Worm (Caenorhabditis elegans) whole organism, L4 larva: ENCODE measurements around the gene pwp-1.

Experiments used
- F10B5.3 ChIP-seq: sonication (generic microtip); optimal IDR thresholded peaks from 2 replicates; lab custom pipeline; 2016; ENCODE audit warnings: mild to moderate bottlenecking, missing genetic modification characterization, missing compliant biosample characterization
- T20F7.1 ChIP-seq: fragments of 200-800 bp; sonication (Bioruptor generic); optimal IDR thresholded peaks from 2 replicates; lab custom pipeline; 2018; ENCODE audit warnings: mild to moderate bottlenecking, missing genetic modification characterization, missing compliant biosample characterization
- T26A8.4 ChIP-seq: fragments of 200-800 bp; sonication (Bioruptor generic); IDR thresholded peaks from 2 replicates; pipeline ENCODE4 v1.3.6; 2022; ENCODE audit warnings: missing genetic modification characterization, missing compliant biosample characterization
- Y75B8A.6 ChIP-seq: fragments of 200-800 bp; sonication (Bioruptor generic); IDR thresholded peaks from 2 replicates; pipeline ENCODE4 v1.3.6; 2022; ENCODE audit warnings: missing genetic modification reagents, missing genetic modification characterization, missing compliant biosample characterization
- ZK546.5 ChIP-seq, 2 experiments: sonication (generic microtip); optimal IDR thresholded peaks; 2 replicates each; lab custom pipeline; 2017; ENCODE audit warnings: missing biosample characterization in 2 of 2, missing genetic modification characterization in 2 of 2
- aha-1 ChIP-seq: fragments of 150-350 bp; peaks from one replicate; lab custom pipeline; 2014; ENCODE audit warnings: missing biosample characterization, missing genetic modification characterization
- ama-1 ChIP-seq: fragments of 150-350 bp; optimal IDR thresholded peaks from 2 replicates; lab custom pipeline; 2014; ENCODE audit warnings: inconsistent platforms, mixed read lengths
- arid-1 ChIP-seq: fragments of 200-800 bp; sonication (Bioruptor generic); conservative IDR thresholded peaks from 2 replicates; pipeline ENCODE4 v1.3.6; 2022; ENCODE audit warnings: missing genetic modification reagents, missing genetic modification characterization, missing compliant biosample characterization
- attf-4 ChIP-seq: sonication (generic microtip); optimal IDR thresholded peaks from 3 replicates; lab custom pipeline; 2017; ENCODE audit warnings: missing biosample characterization, missing genetic modification characterization
- ceh-62 ChIP-seq: sonication (generic microtip); optimal IDR thresholded peaks from 2 replicates; lab custom pipeline; 2017; ENCODE audit warnings: missing biosample characterization, missing genetic modification characterization
- ces-1 ChIP-seq: fragments of 150-350 bp; sonication (generic microtip); optimal IDR thresholded peaks from 4 replicates; lab custom pipeline; 2014; ENCODE audit warnings: missing biosample characterization, missing genetic modification reagents, missing genetic modification characterization
- daf-19 ChIP-seq: fragments of 200-800 bp; sonication (Bioruptor generic); conservative IDR thresholded peaks from 2 replicates; pipeline ENCODE4 v1.3.6; 2022; ENCODE audit warnings: missing genetic modification characterization, missing compliant biosample characterization
- daf-8 ChIP-seq: fragments of 200-800 bp; sonication (Bioruptor generic); IDR thresholded peaks from 2 replicates; pipeline ENCODE4 v1.3.6; 2022; ENCODE audit warnings: missing genetic modification characterization, missing compliant biosample characterization
- dmd-6 ChIP-seq: fragments of 200-800 bp; sonication (Bioruptor generic); IDR thresholded peaks from 2 replicates; pipeline ENCODE4 v1.3.6; 2022; ENCODE audit warnings: missing genetic modification reagents, missing genetic modification characterization, missing compliant biosample characterization
- dmd-9 ChIP-seq: fragments of 200-800 bp; sonication (Bioruptor generic); IDR thresholded peaks from 2 replicates; pipeline ENCODE4 v1.3.6; 2022; ENCODE audit warnings: missing genetic modification reagents, missing genetic modification characterization, missing compliant biosample characterization
- egl-27 ChIP-seq: sonication (generic microtip); optimal IDR thresholded peaks from 3 replicates; lab custom pipeline; 2017; ENCODE audit warnings: missing biosample characterization, missing genetic modification reagents, missing genetic modification characterization
- egl-43 ChIP-seq: fragments of 200-800 bp; sonication (Bioruptor generic); IDR thresholded peaks from 2 replicates; pipeline ENCODE4 v1.3.6; 2022; ENCODE audit warnings: missing genetic modification reagents, missing genetic modification characterization, missing compliant biosample characterization
- fkh-10 ChIP-seq: fragments of 150-350 bp; optimal IDR thresholded peaks from 2 replicates; lab custom pipeline; 2014; ENCODE audit warnings: missing biosample characterization, missing genetic modification reagents, missing genetic modification characterization
- hif-1 ChIP-seq, 2 experiments: sonication (generic microtip); optimal IDR thresholded peaks; 2 replicates each; lab custom pipeline; 2016 to 2017; ENCODE audit warnings: missing compliant biosample characterization in 2 of 2, missing genetic modification characterization in 2 of 2, missing genetic modification reagents in 2 of 2, missing genotype in 2 of 2, mild to moderate bottlenecking in 1 of 2
- hmg-1.1 ChIP-seq: fragments of 200-800 bp; sonication (Bioruptor generic); IDR thresholded peaks from 2 replicates; pipeline ENCODE4 v1.3.6; 2022; ENCODE audit warnings: missing genetic modification reagents, missing genetic modification characterization, missing compliant biosample characterization
- lin-1 ChIP-seq: fragments of 200-800 bp; sonication (Bioruptor generic); IDR thresholded peaks from 2 replicates; pipeline ENCODE4 v1.3.6; 2022; ENCODE audit warnings: missing genetic modification reagents, missing genetic modification characterization, missing compliant biosample characterization
- lin-15B ChIP-seq: fragments of 150-350 bp; sonication (generic microtip); optimal IDR thresholded peaks from 3 replicates; lab custom pipeline; 2014; ENCODE audit warnings: missing biosample characterization, missing genetic modification characterization
- lsy-2 ChIP-seq, 2 experiments: fragments of 150-350 bp in 1 of 2; sonication (generic microtip) in 1 of 2; optimal IDR thresholded peaks; 2 replicates each; lab custom pipeline; 2014 to 2017; ENCODE audit warnings: missing biosample characterization in 2 of 2, missing genetic modification characterization in 2 of 2
- madf-5 ChIP-seq, 2 experiments: fragments of 200-800 bp; sonication (Bioruptor generic); IDR thresholded peaks; 2 replicates each; pipeline ENCODE4 v1.3.6; 2022; ENCODE audit warnings: missing compliant biosample characterization in 2 of 2, missing genetic modification characterization in 2 of 2
- madf-9 ChIP-seq: fragments of 200-800 bp; sonication (Bioruptor generic); conservative IDR thresholded peaks from 2 replicates; pipeline ENCODE4 v1.3.6; 2022; ENCODE audit warnings: missing genetic modification reagents, missing genetic modification characterization, missing compliant biosample characterization
- mdl-1 ChIP-seq, 2 experiments: fragments of 150-350 bp in 1 of 2; sonication (generic microtip) in 1 of 2; optimal IDR thresholded peaks; 2 replicates each; lab custom pipeline; 2014 to 2017; ENCODE audit warnings: missing biosample characterization in 2 of 2, missing genetic modification characterization in 2 of 2
- mdt-29 ChIP-seq: fragments of 200-800 bp; sonication (Bioruptor generic); IDR thresholded peaks from 2 replicates; pipeline ENCODE4 v1.3.6; 2022; ENCODE audit warnings: missing genetic modification reagents, missing genetic modification characterization, missing compliant biosample characterization
- mxl-2 ChIP-seq: fragments of 200-800 bp; sonication (Bioruptor generic); conservative IDR thresholded peaks from 2 replicates; pipeline ENCODE4 v1.3.6; 2022; ENCODE audit warnings: missing genetic modification reagents, missing genetic modification characterization, missing compliant biosample characterization
- nhr-10 ChIP-seq: fragments of 150-350 bp; optimal IDR thresholded peaks from 2 replicates; lab custom pipeline; 2014; ENCODE audit warnings: missing biosample characterization, missing genetic modification characterization
- nhr-102 ChIP-seq: sonication (generic microtip); optimal IDR thresholded peaks from 2 replicates; lab custom pipeline; 2016; ENCODE audit warnings: mild to moderate bottlenecking, missing genetic modification characterization, moderate library complexity, missing compliant biosample characterization
- nhr-111 ChIP-seq: fragments of 200-800 bp; sonication (Bioruptor generic); optimal IDR thresholded peaks from 2 replicates; lab custom pipeline; 2018; ENCODE audit warnings: mild to moderate bottlenecking, missing genetic modification characterization, missing compliant biosample characterization
- nhr-237 ChIP-seq: sonication (generic microtip); optimal IDR thresholded peaks from 2 replicates; lab custom pipeline; 2017; ENCODE audit warnings: missing biosample characterization, missing genetic modification characterization
- nhr-28 ChIP-seq: fragments of 150-350 bp; optimal IDR thresholded peaks from 2 replicates; lab custom pipeline; 2014; ENCODE audit warnings: missing biosample characterization, missing genetic modification characterization
- nhr-41 ChIP-seq: fragments of 200-800 bp; sonication (Bioruptor generic); IDR thresholded peaks from 2 replicates; pipeline ENCODE4 v1.3.6; 2022; ENCODE audit warnings: missing genetic modification reagents, missing genetic modification characterization, missing compliant biosample characterization
- nhr-48 ChIP-seq: sonication (generic microtip); optimal IDR thresholded peaks from 2 replicates; lab custom pipeline; 2016; ENCODE audit warnings: mild to moderate bottlenecking, missing genetic modification characterization, missing compliant biosample characterization
- nhr-6 ChIP-seq: fragments of 150-350 bp; optimal IDR thresholded peaks from 2 replicates; lab custom pipeline; 2014; ENCODE audit warnings: missing biosample characterization, missing genetic modification characterization
- nhr-77 ChIP-seq: fragments of 150-350 bp; optimal IDR thresholded peaks from 2 replicates; lab custom pipeline; 2014; ENCODE audit warnings: missing biosample characterization, missing genetic modification characterization
- pqm-1 ChIP-seq: sonication (generic microtip); optimal IDR thresholded peaks from 2 replicates; lab custom pipeline; 2017; ENCODE audit warnings: missing biosample characterization, missing genetic modification characterization
- rbr-2 ChIP-seq: sonication (generic microtip); optimal IDR thresholded peaks from 2 replicates; lab custom pipeline; 2016; ENCODE audit warnings: missing genotype, missing genetic modification characterization, missing compliant biosample characterization
- saeg-2 ChIP-seq: fragments of 200-800 bp; sonication (Bioruptor generic); IDR thresholded peaks from 2 replicates; pipeline ENCODE4 v1.3.6; 2022; ENCODE audit warnings: missing genetic modification reagents, missing genetic modification characterization, missing compliant biosample characterization
- sdz-12 ChIP-seq: fragments of 200-800 bp; sonication (Bioruptor generic); optimal IDR thresholded peaks from 2 replicates; lab custom pipeline; 2018; ENCODE audit warnings: mild to moderate bottlenecking, missing genetic modification characterization, missing compliant biosample characterization
- set-16 ChIP-seq: fragments of 200-800 bp; sonication (Bioruptor generic); IDR thresholded peaks from 2 replicates; pipeline ENCODE4 v1.3.6; 2022; ENCODE audit warnings: missing genetic modification reagents, missing genetic modification characterization, missing compliant biosample characterization
- snpc-1.2 ChIP-seq: fragments of 200-800 bp; sonication (Bioruptor generic); IDR thresholded peaks from 2 replicates; pipeline ENCODE4 v1.3.6; 2022; ENCODE audit warnings: missing genetic modification reagents, missing genetic modification characterization, missing compliant biosample characterization
- snpc-4 ChIP-seq: fragments of 150-350 bp; optimal IDR thresholded peaks from 2 replicates; lab custom pipeline; 2014; ENCODE audit warnings: missing biosample characterization, missing genetic modification characterization
- spr-3 ChIP-seq: fragments of 200-800 bp; sonication (Bioruptor generic); optimal IDR thresholded peaks from 2 replicates; lab custom pipeline; 2018; ENCODE audit warnings: mild to moderate bottlenecking, missing genetic modification characterization, missing compliant biosample characterization
- unc-130 ChIP-seq: sonication (generic microtip); optimal IDR thresholded peaks from 2 replicates; lab custom pipeline; 2016; ENCODE audit warnings: missing genetic modification reagents, missing genetic modification characterization, missing compliant biosample characterization
- zag-1 ChIP-seq: fragments of 150-350 bp; optimal IDR thresholded peaks from 2 replicates; lab custom pipeline; 2014; ENCODE audit warnings: missing biosample characterization, missing genetic modification characterization
- zfp-3 ChIP-seq: fragments of 200-800 bp; sonication (Bioruptor generic); conservative IDR thresholded peaks from 2 replicates; pipeline ENCODE4 v1.3.6; 2022; ENCODE audit warnings: missing genetic modification reagents, missing genetic modification characterization, missing compliant biosample characterization
- zip-11 ChIP-seq: fragments of 200-800 bp; sonication (Bioruptor generic); IDR thresholded peaks from 2 replicates; pipeline ENCODE4 v1.3.6; 2022; ENCODE audit warnings: missing genetic modification characterization, missing compliant biosample characterization
- ztf-11 ChIP-seq: fragments of 150-350 bp; optimal IDR thresholded peaks from 2 replicates; lab custom pipeline; 2014; ENCODE audit warnings: missing biosample characterization, missing genetic modification characterization
- ztf-7 ChIP-seq: fragments of 150-350 bp; optimal IDR thresholded peaks from 2 replicates; lab custom pipeline; 2014; ENCODE audit warnings: missing biosample characterization, missing genetic modification characterization

pwp-1 gene

ce11 chrIV:13238943-13239861 lies 2.8 kb upstream of the pwp-1 start, which contains the start of gene tag-115 (continued):
- no peak for TF ChIP-seq mdt-29 (GFP tag; lab: Robert Waterston, UW)
- TF ChIP-seq zfp-3 (GFP tag; lab: Robert Waterston, UW) = no peak
- TF ChIP-seq T20F7.1 (GFP tag; lab: Kevin White, UChicago) = no peak
- TF ChIP-seq egl-43 (GFP tag; lab: Robert Waterston, UW) = no peak
- no peak for TF ChIP-seq nhr-77
- no peak for TF ChIP-seq F10B5.3 (tag; lab: Kevin White, UChicago)
- TF ChIP-seq rbr-2 (tag; lab: Kevin White, UChicago) = no peak
- TF ChIP-seq nhr-237 = no peak
- no peak for TF ChIP-seq dmd-6
- TF ChIP-seq hmg-1.1 (GFP tag; lab: Robert Waterston, UW) = no peak
- no peak for TF ChIP-seq zag-1
- no peak for TF ChIP-seq T26A8.4 (GFP tag; lab: Robert Waterston, UW)
- TF ChIP-seq mxl-2 (GFP tag; lab: Robert Waterston, UW) = no peak
- no peak for TF ChIP-seq sdz-12 (GFP tag; lab: Kevin White, UChicago)
- TF ChIP-seq nhr-48 (tag; lab: Kevin White, UChicago) = peak; percentile 48
- TF ChIP-seq aha-1 (tag; lab: Kevin White, UChicago) = peak; percentile 85
- TF ChIP-seq nhr-102 (tag; lab: Kevin White, UChicago) = peak; percentile 56
- peak; percentile 83 for TF ChIP-seq arid-1 (GFP tag; lab: Robert Waterston, UW)
- TF ChIP-seq ztf-11 (tag; lab: Kevin White, UChicago) = no peak
- TF ChIP-seq nhr-111 (GFP tag; lab: Kevin White, UChicago) = no peak
- TF ChIP-seq fkh-10 (GFP tag; lab: Kevin White, UChicago) = no peak
- no peak for TF ChIP-seq ceh-62 (tag; lab: Kevin White, UChicago)
- TF ChIP-seq egl-27 (tag; lab: Kevin White, UChicago) = no peak
- peak; percentile 81 for TF ChIP-seq snpc-1.2 (GFP tag; lab: Robert Waterston, UW)
- TF ChIP-seq zip-11 = no peak
- TF ChIP-seq lin-1 (GFP tag; lab: Robert Waterston, UW) = peak; percentile 53; the same call in 1 of the 2 replicates
- TF ChIP-seq daf-8 (GFP tag; lab: Robert Waterston, UW) = no peak
- no peak for TF ChIP-seq madf-9 (GFP tag; lab: Robert Waterston, UW)
- TF ChIP-seq lsy-2 (tag; optimal IDR thresholded peaks at IDR 0.05; lab: Kevin White, UChicago) = peak in 1 of 2 experiments; percentile 66
- no peak for TF ChIP-seq nhr-28 (tag; lab: Kevin White, UChicago)
- TF ChIP-seq Y75B8A.6 (GFP tag; lab: Robert Waterston, UW) = 0 out of 2 replicates have a peak, but pooled peaks have one; percentile 34
- TF ChIP-seq ztf-7 (tag; lab: Kevin White, UChicago) = peak; percentile 6
- TF ChIP-seq saeg-2 = no peak
- no peak for TF ChIP-seq madf-5 (GFP tag; IDR thresholded peaks at IDR 0.05; lab: Robert Waterston, UW)
- TF ChIP-seq unc-130 = peak; percentile 75
- peak; percentile 70 for TF ChIP-seq ama-1
- no peak for TF ChIP-seq pqm-1 (tag; lab: Kevin White, UChicago)
- no peak for TF ChIP-seq hif-1 (tag; optimal IDR thresholded peaks at IDR 0.05; lab: Kevin White, UChicago)
- TF ChIP-seq ces-1 (GFP tag; lab: Kevin White, UChicago) = no peak
- no peak for TF ChIP-seq snpc-4
- no peak for TF ChIP-seq lin-15B
- no peak for TF ChIP-seq spr-3 (GFP tag; lab: Kevin White, UChicago)
- no peak for TF ChIP-seq nhr-6 (tag; lab: Kevin White, UChicago)
- TF ChIP-seq attf-4 (tag; lab: Kevin White, UChicago) = no peak
- TF ChIP-seq nhr-10 (tag; lab: Kevin White, UChicago) = no peak
- TF ChIP-seq set-16 (GFP tag; lab: Robert Waterston, UW) = no peak
- TF ChIP-seq nhr-41 (GFP tag; lab: Robert Waterston, UW) = no peak
- no peak for TF ChIP-seq mdl-1 (tag; optimal IDR thresholded peaks at IDR 0.05; lab: Kevin White, UChicago)
- TF ChIP-seq ZK546.5 (tag; optimal IDR thresholded peaks at IDR 0.05; lab: Kevin White, UChicago) = no peak
- TF ChIP-seq dmd-9 (GFP tag; lab: Robert Waterston, UW) = no peak
- 0 out of 2 replicates have a peak, but pooled peaks have one; percentile 57 for TF ChIP-seq daf-19 (GFP tag; lab: Robert Waterston, UW)
